Worm (Caenorhabditis elegans): ENCODE data around the gene srbc-37.

The srbc-37 gene

DNA sequence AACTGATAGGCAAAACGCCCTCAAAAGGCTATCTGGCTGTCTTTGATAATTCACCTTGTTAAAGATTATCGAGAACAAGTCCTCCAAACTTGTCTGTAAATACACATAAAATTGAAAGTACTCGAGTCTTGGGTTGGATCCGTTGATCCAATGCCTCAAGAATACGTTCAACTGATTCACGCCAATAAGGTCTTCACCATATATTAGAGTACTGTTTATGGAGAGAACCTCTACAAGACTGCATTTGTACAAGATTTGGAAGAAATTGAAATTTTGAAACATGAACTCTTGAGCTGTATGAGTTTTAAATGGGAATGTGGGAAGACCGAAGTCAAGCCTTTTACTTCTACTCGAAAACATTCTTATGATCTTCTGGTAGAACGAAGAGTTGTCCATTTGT, 20.5 kb downstream of the srbc-37 start:
- TF ChIP-seq ztf-26 (tag; optimal IDR thresholded peaks at IDR 0.05) (no peak), chd-7 (tag; optimal IDR thresholded peaks at IDR 0.05) (no peak), rec-8 (tag; optimal IDR thresholded peaks at IDR 0.05) (no peak), nhr-90 (tag; optimal IDR thresholded peaks at IDR 0.05) (no peak), Y53F4B.3 (GFP tag; IDR thresholded peaks at IDR 0.05) (no peak)

ce11 chrV:723895-724352, 21.6 kb downstream of the srbc-37 start, which contains the start of gene fbxb-72:
Gene fbxb-72 (minus strand): TSS chrV:723952.
- TF ChIP-seq F55B11.4 (tag; optimal IDR thresholded peaks at IDR 0.05; ENCODE audit: borderline replicate concordance, insufficient read depth): no peak
- TF ChIP-seq repo-1 (tag; optimal IDR thresholded peaks at IDR 0.05): peak; percentile 90
- 0 out of 2 replicates have a peak, but pooled peaks have one; percentile 9 for TF ChIP-seq madf-3 (GFP tag; IDR thresholded peaks at IDR 0.05)
- no peak for TF ChIP-seq nfya-1 (tag; optimal IDR thresholded peaks at IDR 0.05; ENCODE audit: borderline replicate concordance, insufficient read depth)
- no peak for TF ChIP-seq rpc-1 (optimal IDR thresholded peaks at IDR 0.05)
- TF ChIP-seq rpc-1 (tag; optimal IDR thresholded peaks at IDR 0.05): no peak
- TF ChIP-seq ztf-18 (tag; optimal IDR thresholded peaks at IDR 0.05): no peak
- TF ChIP-seq gei-17 (GFP tag; optimal IDR thresholded peaks at IDR 0.05): peak; percentile 38
- TF ChIP-seq snpc-4 (GFP tag; optimal IDR thresholded peaks at IDR 0.05): no peak
- TF ChIP-seq snpc-4 (tag; optimal IDR thresholded peaks at IDR 0.05): peak in 3 of 4 experiments; percentile 1 to 41 (median 34)
- no peak for TF ChIP-seq ztf-6 (GFP tag; IDR thresholded peaks at IDR 0.05)
- TF ChIP-seq efl-1 (GFP tag; optimal IDR thresholded peaks at IDR 0.05): no peak
- no peak for TF ChIP-seq Y67H2A.10 (GFP tag; conservative IDR thresholded peaks at IDR 0.05)
- TF ChIP-seq F22D6.2 (tag; optimal IDR thresholded peaks at IDR 0.05): peak; percentile 85
- no peak for TF ChIP-seq lin-54 (GFP tag; optimal IDR thresholded peaks at IDR 0.05)
- no peak for TF ChIP-seq mxl-1 (tag; optimal IDR thresholded peaks at IDR 0.05)
- no peak for TF ChIP-seq F39B2.1 (GFP tag; IDR thresholded peaks at IDR 0.05)
- peak; percentile 73 for TF ChIP-seq somi-1 (GFP tag; optimal IDR thresholded peaks at IDR 0.05)
- TF ChIP-seq ztf-25 (GFP tag; IDR thresholded peaks at IDR 0.05): no peak
- TF ChIP-seq F49E8.2 (tag; optimal IDR thresholded peaks at IDR 0.05; ENCODE audit: insufficient read depth): no peak
- no peak for TF ChIP-seq nhr-179 (tag; optimal IDR thresholded peaks at IDR 0.05)
- TF ChIP-seq attf-5 (GFP tag; optimal IDR thresholded peaks at IDR 0.05): peak; percentile 29
- no peak for TF ChIP-seq T07F8.4 (tag; optimal IDR thresholded peaks at IDR 0.05)
- peak; percentile 73 for TF ChIP-seq cebp-1 (GFP tag; IDR thresholded peaks at IDR 0.05)
- peak; percentile 89 for TF ChIP-seq cebp-1 (tag; optimal IDR thresholded peaks at IDR 0.05)
- TF ChIP-seq snpc-3.4 (tag; optimal IDR thresholded peaks at IDR 0.05): no peak
- TF ChIP-seq dox-1 (GFP tag; IDR thresholded peaks at IDR 0.05): no peak
- no peak for TF ChIP-seq unc-62 (GFP tag; optimal IDR thresholded peaks at IDR 0.05)
- TF ChIP-seq ceh-91 (GFP tag; IDR thresholded peaks at IDR 0.05): no peak
- no peak; the same call in 1 of the 2 replicates for TF ChIP-seq egl-44 (GFP tag; IDR thresholded peaks at IDR 0.05)
- peak; percentile 52 for TF ChIP-seq pbrm-1 (GFP tag; IDR thresholded peaks at IDR 0.05)
- no peak for TF ChIP-seq mes-4 (tag; optimal IDR thresholded peaks at IDR 0.05)
- no peak for TF ChIP-seq cebp-2 (GFP tag; IDR thresholded peaks at IDR 0.05)
- no peak for TF ChIP-seq B0019.2 (GFP tag; conservative IDR thresholded peaks at IDR 0.05)
- TF ChIP-seq T26A5.8 (tag; optimal IDR thresholded peaks at IDR 0.05): no peak
- no peak for TF ChIP-seq B0261.1 (tag; optimal IDR thresholded peaks at IDR 0.05)
- TF ChIP-seq rcor-1 (GFP tag; IDR thresholded peaks at IDR 0.05): no peak
- peak; percentile 89 for TF ChIP-seq tlf-1 (GFP tag; optimal IDR thresholded peaks at IDR 0.05)
- no peak for TF ChIP-seq egrh-3 (GFP tag; IDR thresholded peaks at IDR 0.05)
- TF ChIP-seq aptf-2 (GFP tag; conservative IDR thresholded peaks at IDR 0.05): no peak
- TF ChIP-seq xnd-1 (tag; optimal IDR thresholded peaks at IDR 0.05): no peak
- peak; percentile 68 for TF ChIP-seq ztf-26 (tag; optimal IDR thresholded peaks at IDR 0.05)
- TF ChIP-seq chd-7 (tag; optimal IDR thresholded peaks at IDR 0.05): peak; percentile 77
- 0 out of 2 replicates have a peak, but pooled peaks have one; percentile 11 for TF ChIP-seq let-526 (GFP tag; IDR thresholded peaks at IDR 0.05)
- TF ChIP-seq F37B4.10 (GFP tag; IDR thresholded peaks at IDR 0.05): no peak
